Worm (Caenorhabditis elegans) whole organism, midembryonic: Measurements from ENCODE around the gene Y56A3A.6.

Source experiments
- cog-1 ChIP-seq: sonication (generic microtip); optimal IDR thresholded peaks from 2 replicates; lab custom pipeline; 2016; ENCODE audit warnings: missing genetic modification characterization, missing compliant biosample characterization
- flt-1 ChIP-seq: fragments of 200-800 bp; sonication (Bioruptor generic); IDR thresholded peaks from 2 replicates; pipeline ENCODE4 v1.3.6; 2022; ENCODE audit warnings: missing genetic modification characterization, missing compliant biosample characterization
- ref-1 ChIP-seq: fragments of 200-800 bp; sonication (Bioruptor generic); conservative IDR thresholded peaks from 2 replicates; pipeline ENCODE4 v1.3.6; 2022; ENCODE audit warnings: missing genetic modification reagents, missing genetic modification characterization, missing compliant biosample characterization
- ztf-29 ChIP-seq: fragments of 200-800 bp; sonication (Bioruptor generic); IDR thresholded peaks from 2 replicates; pipeline ENCODE4 v1.3.6; 2022; ENCODE audit warnings: missing genetic modification reagents, missing genetic modification characterization, missing compliant biosample characterization

ce11 chrIII:11826118-11826517 is 52.5 kb downstream of the Y56A3A.6 start, which contains the start of gene rsp-8:
- TF ChIP-seq flt-1 (GFP tag; lab: Robert Waterston, UW): no peak
- no peak for TF ChIP-seq ztf-29 (GFP tag; lab: Robert Waterston, UW)
- TF ChIP-seq cog-1 (tag; lab: Kevin White, UChicago): no peak
- TF ChIP-seq ref-1 (GFP tag; lab: Robert Waterston, UW): no peak
